Fruit fly (Drosophila melanogaster) whole organism, embryonic: Measurements from ENCODE around the gene mRRF2.

ENCODE experiments used
- Aef1 ChIP-seq: fragments of 200-800 bp; sonication (Bioruptor generic); IDR thresholded peaks from 3 replicates; pipeline ENCODE4 v1.3.6; 2022; ENCODE audit warnings: missing biosample characterization, missing genetic modification characterization
- Awh ChIP-seq: fragments of 200-800 bp; sonication (Bioruptor generic); IDR thresholded peaks from 2 replicates; pipeline ENCODE4, ENCODE4 v1.3.6; 2022; ENCODE audit warnings: missing biosample characterization, missing genetic modification characterization
- CG10654 ChIP-seq: fragments of 200-800 bp; sonication (Bioruptor generic); optimal IDR thresholded peaks from 2 replicates; lab custom pipeline; 2016; ENCODE audit warnings: missing biosample characterization, missing genetic modification characterization
- CG11085 ChIP-seq: fragments of 200-800 bp; sonication (Bioruptor generic); IDR thresholded peaks from 2 replicates; pipeline ENCODE4 v1.3.6; 2022; ENCODE audit warnings: missing biosample characterization, missing genetic modification characterization
- CG11247 ChIP-seq: fragments of 200-800 bp; sonication (Bioruptor generic); IDR thresholded peaks from 2 replicates; pipeline ENCODE4 v1.3.6; 2022; ENCODE audit warnings: missing biosample characterization, missing genetic modification characterization
- CG11398 ChIP-seq: fragments of 200-800 bp; sonication (Bioruptor generic); optimal IDR thresholded peaks from 2 replicates; lab custom pipeline; 2016; ENCODE audit warnings: missing biosample characterization, missing genetic modification characterization
- CG12071 ChIP-seq: fragments of 200-800 bp; sonication (Bioruptor generic); optimal IDR thresholded peaks from 3 replicates; lab custom pipeline; 2018; ENCODE audit warnings: missing biosample characterization, mild to moderate bottlenecking, missing genetic modification characterization
- CG14965 ChIP-seq: fragments of 200-800 bp; sonication (Bioruptor generic); optimal IDR thresholded peaks from 2 replicates; lab custom pipeline; 2016; ENCODE audit warnings: missing biosample characterization, missing genetic modification characterization, borderline replicate concordance
- CG1529 ChIP-seq: fragments of 200-800 bp; sonication (Bioruptor generic); optimal IDR thresholded peaks from 3 replicates; lab custom pipeline; 2018; ENCODE audit warnings: missing biosample characterization, missing genetic modification characterization
- CG1602 ChIP-seq: fragments of 200-800 bp; sonication (Bioruptor generic); optimal IDR thresholded peaks from 3 replicates; lab custom pipeline; 2016; ENCODE audit warnings: missing biosample characterization, missing genetic modification characterization
- CG17802 ChIP-seq: fragments of 200-800 bp; sonication (Bioruptor generic); optimal IDR thresholded peaks from 2 replicates; lab custom pipeline; 2018; ENCODE audit warnings: missing biosample characterization, mild to moderate bottlenecking, missing genetic modification characterization, moderate library complexity
- CG1792 ChIP-seq: fragments of 200-800 bp; sonication (Bioruptor generic); optimal IDR thresholded peaks from 2 replicates; lab custom pipeline; 2016; ENCODE audit warnings: missing biosample characterization, missing genetic modification characterization
- CG30403 ChIP-seq: fragments of 200-800 bp; sonication (Bioruptor generic); optimal IDR thresholded peaks from 3 replicates; lab custom pipeline; 2016; ENCODE audit warnings: missing biosample characterization, missing genetic modification characterization
- CG4424 ChIP-seq: fragments of 200-800 bp; sonication (Bioruptor generic); optimal IDR thresholded peaks from 3 replicates; lab custom pipeline; 2016; ENCODE audit warnings: missing biosample characterization, missing genetic modification characterization
- CG6254 ChIP-seq: fragments of 200-800 bp; sonication (Bioruptor generic); optimal IDR thresholded peaks from 3 replicates; lab custom pipeline; 2017; ENCODE audit warnings: mild to moderate bottlenecking, missing biosample characterization, missing genetic modification reagents, missing genetic modification characterization
- CG6765 ChIP-seq: fragments of 200-800 bp; sonication (Bioruptor generic); optimal IDR thresholded peaks from 3 replicates; lab custom pipeline; 2017; ENCODE audit warnings: missing biosample characterization, mild to moderate bottlenecking, missing genetic modification characterization
- CG7556 ChIP-seq: fragments of 200-800 bp; sonication (Bioruptor generic); optimal IDR thresholded peaks from 2 replicates; lab custom pipeline; 2017; ENCODE audit warnings: missing biosample characterization, mild to moderate bottlenecking, missing genetic modification characterization
- CG7987 ChIP-seq: fragments of 200-800 bp; sonication (Bioruptor generic); optimal IDR thresholded peaks from 2 replicates; lab custom pipeline; 2018; ENCODE audit warnings: missing biosample characterization, mild to moderate bottlenecking, missing genetic modification characterization, moderate library complexity
- CG8290 ChIP-seq, 3 experiments: fragments of 200-800 bp; sonication (Bioruptor generic); optimal IDR thresholded peaks; 2 replicates each; lab custom pipeline; 2016 to 2019; ENCODE audit warnings: missing biosample characterization in 3 of 3, missing genetic modification characterization in 3 of 3, mild to moderate bottlenecking in 2 of 3, moderate library complexity in 1 of 3
- CG8359 ChIP-seq: fragments of 200-800 bp; sonication (Bioruptor generic); optimal IDR thresholded peaks from 2 replicates; lab custom pipeline; 2017; ENCODE audit warnings: missing biosample characterization, mild to moderate bottlenecking, missing genetic modification characterization, borderline replicate concordance
- CG8924 ChIP-seq: fragments of 200-800 bp; optimal IDR thresholded peaks from 3 replicates; lab custom pipeline; 2019; ENCODE audit warnings: missing biosample characterization, mild to moderate bottlenecking, missing genetic modification characterization, moderate library complexity
- E2f2 ChIP-seq: fragments of 200-800 bp; sonication (Bioruptor generic); IDR thresholded peaks from 2 replicates; pipeline ENCODE4 v1.3.6; 2022; ENCODE audit warnings: missing biosample characterization, missing genetic modification characterization
- ERR ChIP-seq: fragments of 200-800 bp; sonication (Bioruptor generic); optimal IDR thresholded peaks from 2 replicates; lab custom pipeline; 2016; ENCODE audit warnings: missing biosample characterization, missing genetic modification characterization
- Hmr ChIP-seq: fragments of 200-800 bp; sonication (Bioruptor generic); optimal IDR thresholded peaks from 3 replicates; lab custom pipeline; 2017; ENCODE audit warnings: mild to moderate bottlenecking, missing biosample characterization, missing genetic modification reagents, missing genetic modification characterization
- Meics ChIP-seq: fragments of 200-800 bp; sonication (Bioruptor generic); optimal IDR thresholded peaks from 2 replicates; lab custom pipeline; 2017; ENCODE audit warnings: missing biosample characterization, mild to moderate bottlenecking, missing genetic modification characterization
- Myb ChIP-seq: fragments of 200-800 bp; sonication (Bioruptor generic); optimal IDR thresholded peaks from 2 replicates; lab custom pipeline; 2016; ENCODE audit warnings: missing biosample characterization, missing genetic modification characterization
- Optix ChIP-seq: fragments of 200-800 bp; sonication (Bioruptor generic); IDR thresholded peaks from 3 replicates; pipeline ENCODE4 v1.3.6; 2022; ENCODE audit warnings: missing biosample characterization, missing genetic modification characterization
- Usf ChIP-seq: fragments of 200-800 bp; sonication (Bioruptor generic); optimal IDR thresholded peaks from 2 replicates; lab custom pipeline; 2017; ENCODE audit warnings: missing genotype, missing biosample characterization, missing genetic modification characterization
- ap ChIP-seq: fragments of 200-800 bp; sonication (Bioruptor generic); IDR thresholded peaks from 2 replicates; pipeline ENCODE4 v1.3.6; 2022; ENCODE audit warnings: missing biosample characterization, missing genetic modification characterization
- ase ChIP-seq: fragments of 200-800 bp; sonication (Bioruptor generic); IDR thresholded peaks from 3 replicates; pipeline ENCODE4 v1.3.6; 2022; ENCODE audit warnings: missing biosample characterization, missing genetic modification characterization
- chm ChIP-seq: fragments of 200-800 bp; sonication (Bioruptor generic); IDR thresholded peaks from 2 replicates; pipeline ENCODE4 v1.3.6; 2022; ENCODE audit warnings: missing biosample characterization, missing genetic modification characterization
- ci ChIP-seq: fragments of 200-800 bp; sonication (Bioruptor generic); IDR thresholded peaks from 3 replicates; pipeline ENCODE4 v1.3.6; 2022; ENCODE audit warnings: missing biosample characterization, missing genetic modification characterization
- dmrt99B ChIP-seq: fragments of 200-800 bp; sonication (Bioruptor generic); optimal IDR thresholded peaks from 2 replicates; lab custom pipeline; 2018; ENCODE audit warnings: missing biosample characterization, mild to moderate bottlenecking, missing genetic modification characterization, moderate library complexity
- eve ChIP-seq, 2 experiments: fragments of >200 bp; optimal IDR thresholded peaks; 2 replicates each; lab custom pipeline; 2017; ENCODE audit warnings: missing biosample characterization in 2 of 2, missing genetic modification characterization in 2 of 2
- gsb-n ChIP-seq: fragments of 200-800 bp; sonication (Bioruptor generic); optimal IDR thresholded peaks from 3 replicates; lab custom pipeline; 2018; ENCODE audit warnings: missing biosample characterization, mild to moderate bottlenecking, missing genetic modification characterization
- ind ChIP-seq: fragments of 200-800 bp; sonication (Bioruptor generic); optimal IDR thresholded peaks from 3 replicates; lab custom pipeline; 2016; ENCODE audit warnings: missing biosample characterization, missing genetic modification characterization
- kah ChIP-seq: fragments of 200-800 bp; sonication (Bioruptor generic); optimal IDR thresholded peaks from 2 replicates; lab custom pipeline; 2018; ENCODE audit warnings: missing biosample characterization, mild to moderate bottlenecking, missing genetic modification characterization
- kay ChIP-seq: fragments of 200-800 bp; sonication (Bioruptor generic); optimal IDR thresholded peaks from 2 replicates; lab custom pipeline; 2016; ENCODE audit warnings: missing biosample characterization, missing genetic modification characterization
- ken ChIP-seq: fragments of 200-800 bp; sonication (Bioruptor generic); IDR thresholded peaks from 3 replicates; pipeline ENCODE4 v1.3.6; 2022; ENCODE audit warnings: missing biosample characterization, missing genetic modification characterization
- knrl ChIP-seq: fragments of 200-800 bp; sonication (Bioruptor generic); IDR thresholded peaks from 3 replicates; pipeline ENCODE4 v1.3.6; 2022; ENCODE audit warnings: missing biosample characterization, missing genetic modification characterization; ENCODE audit not compliant: partially characterized antibody
- lmd ChIP-seq: fragments of 200-800 bp; sonication (Bioruptor generic); IDR thresholded peaks from 2 replicates; pipeline ENCODE4 v1.3.6; 2022; ENCODE audit warnings: missing biosample characterization, missing genetic modification characterization
- luna ChIP-seq: fragments of 200-800 bp; sonication (Bioruptor generic); optimal IDR thresholded peaks from 2 replicates; lab custom pipeline; 2016; ENCODE audit warnings: missing biosample characterization, missing genetic modification characterization
- nerfin-2 ChIP-seq: fragments of 200-800 bp; sonication (Bioruptor generic); IDR thresholded peaks from 2 replicates; pipeline ENCODE4 v1.3.6; 2022; ENCODE audit warnings: missing biosample characterization, missing genetic modification characterization; ENCODE audit not compliant: partially characterized antibody
- oc ChIP-seq: fragments of 200-800 bp; sonication (Bioruptor generic); optimal IDR thresholded peaks from 2 replicates; lab custom pipeline; 2018; ENCODE audit warnings: missing biosample characterization, mild to moderate bottlenecking, missing genetic modification characterization, moderate library complexity
- odd ChIP-seq: fragments of 200-800 bp; sonication (Bioruptor generic); optimal IDR thresholded peaks from 2 replicates; lab custom pipeline; 2017; ENCODE audit warnings: missing biosample characterization, mild to moderate bottlenecking, missing genetic modification characterization
- pan ChIP-seq, 4 experiments: fragments of >200 bp in 3 of 4; fragments of 200-800 bp in 1 of 4; sonication (Bioruptor generic) in 1 of 4; optimal IDR thresholded peaks in 3 of 4; IDR thresholded peaks in 1 of 4; 2 replicates each; pipeline versions ENCODE4 v1.3.6 to Lab custom; 2017 to 2022; ENCODE audit warnings: missing biosample characterization in 2 of 4, missing genetic modification characterization in 2 of 4, mixed read lengths in 1 of 4
- pb ChIP-seq: fragments of 200-800 bp; sonication (Bioruptor generic); optimal IDR thresholded peaks from 3 replicates; lab custom pipeline; 2016; ENCODE audit warnings: missing biosample characterization, missing genetic modification characterization
- sens ChIP-seq: fragments of 200-800 bp; sonication (Bioruptor generic); peaks from one replicate; lab custom pipeline; 2016; ENCODE audit warnings: missing biosample characterization, missing genetic modification characterization
- shn ChIP-seq: fragments of 200-800 bp; sonication (Bioruptor generic); optimal IDR thresholded peaks from 3 replicates; lab custom pipeline; 2016; ENCODE audit warnings: missing biosample characterization, missing genetic modification characterization
- z ChIP-seq: fragments of 200-800 bp; sonication (Bioruptor generic); IDR thresholded peaks from 3 replicates; pipeline ENCODE4 v1.3.6; 2022; ENCODE audit warnings: missing biosample characterization, missing genetic modification characterization

The mRRF2 gene

dm6 chr3R:22627936-22628513 is 14.5 kb downstream of the mRRF2 start (continued):
- TF ChIP-seq Aef1: no peak
- peak; percentile 8 for TF ChIP-seq CG30403
- TF ChIP-seq Meics (GFP tag; lab: Kevin White, UChicago): no peak
- no peak for TF ChIP-seq CG1792 (GFP tag; lab: Kevin White, UChicago)
- TF ChIP-seq CG8924 (tag; lab: Kevin White, UChicago): no peak
- no peak for TF ChIP-seq CG14965
- no peak for TF ChIP-seq oc (tag; lab: Kevin White, UChicago)
- TF ChIP-seq z (GFP tag; lab: Robert Waterston, UW): no peak
- no peak for TF ChIP-seq Awh (GFP tag; lab: Robert Waterston, UW)
- no peak for TF ChIP-seq pan (optimal IDR thresholded peaks at IDR 0.05; lab: Kevin White, UChicago)
- peak in 1 of 2 experiments; percentile 41 for TF ChIP-seq pan (GFP tag; optimal IDR thresholded peaks at IDR 0.05 in 1 of 2, IDR thresholded peaks at IDR 0.05 in 1 of 2)
- no peak for TF ChIP-seq CG1529
- no peak for TF ChIP-seq CG7556 (GFP tag; lab: Kevin White, UChicago)
- TF ChIP-seq Usf (GFP tag; lab: Kevin White, UChicago): no peak
- no peak for TF ChIP-seq kay (GFP tag; lab: Kevin White, UChicago)
- no peak for TF ChIP-seq odd (GFP tag; lab: Kevin White, UChicago)
- no peak for TF ChIP-seq kah (GFP tag; lab: Kevin White, UChicago)
- TF ChIP-seq CG8359 (GFP tag; lab: Kevin White, UChicago): no peak
- TF ChIP-seq luna (GFP tag; lab: Kevin White, UChicago): no peak
- TF ChIP-seq CG12071 (GFP tag; lab: Kevin White, UChicago): no peak
- TF ChIP-seq CG10654 (GFP tag; lab: Kevin White, UChicago): no peak
- no peak for TF ChIP-seq CG11085 (GFP tag; lab: Robert Waterston, UW)
- TF ChIP-seq CG1602 (GFP tag; lab: Kevin White, UChicago): no peak
- no peak for TF ChIP-seq CG17802 (tag; lab: Kevin White, UChicago)
- peak; percentile 31 for TF ChIP-seq dmrt99B (tag; lab: Kevin White, UChicago)
- no peak; the same call in 1 of the 2 replicates for TF ChIP-seq ap (GFP tag; lab: Robert Waterston, UW)
- TF ChIP-seq lmd (GFP tag; lab: Robert Waterston, UW): 0 out of 2 replicates have a peak, but pooled peaks have one; percentile 20
- no peak for TF ChIP-seq eve (GFP tag; optimal IDR thresholded peaks at IDR 0.05; lab: Kevin White, UChicago)
- no peak for TF ChIP-seq shn (GFP tag; lab: Kevin White, UChicago)
- TF ChIP-seq CG7987: no peak
- 0 out of 3 replicates have a peak, but pooled peaks have one; percentile 42 for TF ChIP-seq ci
- no peak for TF ChIP-seq Myb (GFP tag; lab: Kevin White, UChicago)
- TF ChIP-seq Optix (GFP tag; lab: Robert Waterston, UW): no peak
- TF ChIP-seq CG4424: no peak
- peak; percentile 16 for TF ChIP-seq ind (GFP tag; lab: Kevin White, UChicago)
- 0 out of 3 replicates have a peak, but pooled peaks have one; percentile 18 for TF ChIP-seq ken (GFP tag; lab: Robert Waterston, UW)
- TF ChIP-seq CG11247 (GFP tag; lab: Robert Waterston, UW): no peak
- TF ChIP-seq CG11398 (GFP tag; lab: Kevin White, UChicago): no peak
- TF ChIP-seq knrl: no peak
- TF ChIP-seq E2f2 (GFP tag; lab: Robert Waterston, UW): peak; percentile 13; the same call in 1 of the 2 replicates
- no peak for TF ChIP-seq CG6254 (GFP tag; lab: Kevin White, UChicago)
- no peak for TF ChIP-seq chm (GFP tag; lab: Robert Waterston, UW)
- TF ChIP-seq nerfin-2: no peak
- TF ChIP-seq sens: peak; percentile 64
- no peak for TF ChIP-seq gsb-n (tag; lab: Kevin White, UChicago)
- no peak for TF ChIP-seq pb
- no peak for TF ChIP-seq Hmr (GFP tag; lab: Kevin White, UChicago)
- TF ChIP-seq ase (GFP tag; lab: Robert Waterston, UW): no peak
- TF ChIP-seq CG8290 (GFP tag; optimal IDR thresholded peaks at IDR 0.05; lab: Kevin White, UChicago): no peak
- no peak for TF ChIP-seq CG8290 (tag; optimal IDR thresholded peaks at IDR 0.05; lab: Kevin White, UChicago)
- TF ChIP-seq ERR (GFP tag; lab: Kevin White, UChicago): peak; percentile 24
- no peak for TF ChIP-seq CG6765 (GFP tag; lab: Kevin White, UChicago)
